Worm (Caenorhabditis elegans) whole organism, late embryonic: ENCODE results near the gene T16H12.2.
A peak's percentile ranks its signal among the peaks of the same experiment; 100 is the strongest.

ENCODE experiments used
- C08G9.2 ChIP-seq: sonication (generic microtip); optimal IDR thresholded peaks from 2 replicates; lab custom pipeline; 2016; ENCODE audit warnings: mild to moderate bottlenecking, missing genetic modification characterization, moderate library complexity, missing compliant biosample characterization
- Y22D7AL.16 ChIP-seq: sonication (generic microtip); optimal IDR thresholded peaks from 2 replicates; lab custom pipeline; 2016; ENCODE audit warnings: missing genetic modification characterization, missing compliant biosample characterization
- ahr-1 ChIP-seq: sonication (generic microtip); optimal IDR thresholded peaks from 2 replicates; lab custom pipeline; 2016; ENCODE audit warnings: missing genetic modification characterization, missing compliant biosample characterization
- ama-1 ChIP-seq: fragments of 150-350 bp; optimal IDR thresholded peaks from 2 replicates; lab custom pipeline; 2014
- ceh-14 ChIP-seq: sonication (generic microtip); optimal IDR thresholded peaks from 2 replicates; lab custom pipeline; 2016; ENCODE audit warnings: missing genotype, missing genetic modification characterization, missing compliant biosample characterization
- ceh-19 ChIP-seq: fragments of 200-800 bp; sonication (Bioruptor generic); optimal IDR thresholded peaks from 2 replicates; lab custom pipeline; 2018; ENCODE audit warnings: mild to moderate bottlenecking, missing genetic modification characterization, missing compliant biosample characterization
- ceh-30 ChIP-seq: fragments of 150-350 bp; optimal IDR thresholded peaks from 2 replicates; lab custom pipeline; 2014; ENCODE audit warnings: missing biosample characterization, missing genetic modification characterization
- ceh-31 ChIP-seq: sonication (generic microtip); optimal IDR thresholded peaks from 2 replicates; lab custom pipeline; 2016; ENCODE audit warnings: missing genetic modification characterization, missing compliant biosample characterization
- ceh-48 ChIP-seq: sonication (generic microtip); optimal IDR thresholded peaks from 2 replicates; lab custom pipeline; 2016; ENCODE audit warnings: missing genetic modification characterization, inconsistent platforms, missing compliant biosample characterization
- ceh-6 ChIP-seq: fragments of 200-800 bp; sonication (Bioruptor generic); optimal IDR thresholded peaks from 2 replicates; lab custom pipeline; 2018; ENCODE audit warnings: mild to moderate bottlenecking, missing genetic modification characterization, missing compliant biosample characterization
- ceh-9 ChIP-seq: sonication (generic microtip); optimal IDR thresholded peaks from 2 replicates; lab custom pipeline; 2016; ENCODE audit warnings: mild to moderate bottlenecking, missing genetic modification characterization, inconsistent platforms, missing compliant biosample characterization
- che-1 ChIP-seq: sonication (generic microtip); optimal IDR thresholded peaks from 2 replicates; lab custom pipeline; 2016; ENCODE audit warnings: mild to moderate bottlenecking, missing genetic modification characterization, missing compliant biosample characterization
- dve-1 ChIP-seq: sonication (generic microtip); optimal IDR thresholded peaks from 2 replicates; lab custom pipeline; 2017; ENCODE audit warnings: antibody characterized with exemption, mild to moderate bottlenecking, missing genetic modification characterization, missing compliant biosample characterization
- eyg-1 ChIP-seq: sonication (generic microtip); optimal IDR thresholded peaks from 2 replicates; lab custom pipeline; 2016; ENCODE audit warnings: missing genotype, missing genetic modification characterization, missing compliant biosample characterization
- fkh-6 ChIP-seq: sonication (generic microtip); optimal IDR thresholded peaks from 2 replicates; lab custom pipeline; 2016; ENCODE audit warnings: missing genetic modification characterization, missing compliant biosample characterization
- gmeb-2 ChIP-seq: sonication (generic microtip); optimal IDR thresholded peaks from 2 replicates; lab custom pipeline; 2016; ENCODE audit warnings: missing genetic modification characterization, inconsistent platforms, missing compliant biosample characterization
- hlh-15 ChIP-seq: sonication (generic microtip); optimal IDR thresholded peaks from 2 replicates; lab custom pipeline; 2016; ENCODE audit warnings: missing genetic modification characterization, missing compliant biosample characterization
- hlh-30 ChIP-seq: sonication (generic microtip); optimal IDR thresholded peaks from 2 replicates; lab custom pipeline; 2017; ENCODE audit warnings: antibody characterized with exemption, missing genetic modification characterization, missing compliant biosample characterization; ENCODE audit not compliant: insufficient read depth
- hlh-8 ChIP-seq: sonication (generic microtip); optimal IDR thresholded peaks from 2 replicates; lab custom pipeline; 2016; ENCODE audit warnings: missing genotype, missing genetic modification characterization, missing compliant biosample characterization
- lim-6 ChIP-seq: sonication (generic microtip); optimal IDR thresholded peaks from 2 replicates; lab custom pipeline; 2016; ENCODE audit warnings: missing genetic modification characterization, missing compliant biosample characterization
- nhr-11 ChIP-seq: fragments of 150-350 bp; optimal IDR thresholded peaks from 2 replicates; lab custom pipeline; 2014; ENCODE audit warnings: missing biosample characterization, missing genetic modification characterization
- nhr-232 ChIP-seq: sonication (generic microtip); optimal IDR thresholded peaks from 2 replicates; lab custom pipeline; 2016; ENCODE audit warnings: missing genetic modification characterization, missing compliant biosample characterization
- npax-4 ChIP-seq: sonication (generic microtip); optimal IDR thresholded peaks from 2 replicates; lab custom pipeline; 2016; ENCODE audit warnings: missing genetic modification characterization, missing compliant biosample characterization
- pax-1 ChIP-seq: fragments of 150-350 bp; optimal IDR thresholded peaks from 2 replicates; lab custom pipeline; 2014; ENCODE audit warnings: missing biosample characterization, missing genetic modification characterization
- pha-2 ChIP-seq: sonication (generic microtip); optimal IDR thresholded peaks from 2 replicates; lab custom pipeline; 2017; ENCODE audit warnings: mild to moderate bottlenecking, missing genetic modification characterization, missing compliant biosample characterization
- pha-4 ChIP-seq: fragments of 150-350 bp; optimal IDR thresholded peaks from 2 replicates; lab custom pipeline; 2018; ENCODE audit warnings: missing biosample characterization, missing genetic modification reagents, missing genetic modification characterization
- ref-2 ChIP-seq: sonication (generic microtip); optimal IDR thresholded peaks from 2 replicates; lab custom pipeline; 2016; ENCODE audit warnings: missing genetic modification characterization, missing compliant biosample characterization
- sox-2 ChIP-seq: fragments of 200-800 bp; sonication (Bioruptor generic); IDR thresholded peaks from 2 replicates; pipeline ENCODE4 v1.3.6; 2022; ENCODE audit warnings: missing genetic modification reagents, missing genetic modification characterization, missing compliant biosample characterization
- ttx-3 ChIP-seq: sonication (generic microtip); optimal IDR thresholded peaks from 2 replicates; lab custom pipeline; 2016; ENCODE audit warnings: missing genetic modification reagents, missing genetic modification characterization, missing compliant biosample characterization
- unc-3 ChIP-seq, 2 experiments: fragments of 200-800 bp in 1 of 2; sonication (Bioruptor generic) in 1 of 2; sonication (generic microtip) in 1 of 2; conservative IDR thresholded peaks in 1 of 2; optimal IDR thresholded peaks in 1 of 2; 2 replicates each; pipeline versions ENCODE4 v1.3.6 to Lab custom; 2016 to 2022; ENCODE audit warnings: missing compliant biosample characterization in 2 of 2, missing genetic modification characterization in 2 of 2, missing genetic modification reagents in 1 of 2
- unc-42 ChIP-seq: sonication (generic microtip); optimal IDR thresholded peaks from 2 replicates; lab custom pipeline; 2016; ENCODE audit warnings: missing genotype, missing genetic modification characterization, missing compliant biosample characterization
- unc-86 ChIP-seq: sonication (generic microtip); optimal IDR thresholded peaks from 2 replicates; lab custom pipeline; 2016; ENCODE audit warnings: missing genetic modification characterization, missing compliant biosample characterization

Gene T16H12.2

DNA sequence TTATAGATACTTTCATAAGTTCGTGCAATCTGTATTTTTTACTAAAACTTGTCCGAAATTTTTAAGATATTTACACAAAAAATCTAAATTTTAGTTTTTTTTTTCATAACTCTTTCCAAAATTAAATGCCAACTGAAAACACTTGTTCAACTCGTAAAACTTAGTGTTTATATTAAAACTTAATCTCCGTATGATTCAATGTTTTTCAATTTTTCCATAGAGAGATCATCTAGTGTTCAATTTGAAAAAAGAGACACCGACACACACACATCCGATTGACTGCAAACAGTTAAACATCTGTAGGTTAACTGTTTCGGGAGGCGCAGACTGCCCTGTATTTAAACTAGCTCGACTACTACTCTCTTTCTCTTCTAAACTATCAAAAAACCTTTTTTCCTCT lies 22.9 kb downstream of the T16H12.2 start, which contains the start of gene T16H12.9:
Gene T16H12.9 (plus strand): TSS at position 301 of the 400 bp plus-strand sequence.
- no peak for TF ChIP-seq nhr-11
- no peak for TF ChIP-seq ceh-14

DNA sequence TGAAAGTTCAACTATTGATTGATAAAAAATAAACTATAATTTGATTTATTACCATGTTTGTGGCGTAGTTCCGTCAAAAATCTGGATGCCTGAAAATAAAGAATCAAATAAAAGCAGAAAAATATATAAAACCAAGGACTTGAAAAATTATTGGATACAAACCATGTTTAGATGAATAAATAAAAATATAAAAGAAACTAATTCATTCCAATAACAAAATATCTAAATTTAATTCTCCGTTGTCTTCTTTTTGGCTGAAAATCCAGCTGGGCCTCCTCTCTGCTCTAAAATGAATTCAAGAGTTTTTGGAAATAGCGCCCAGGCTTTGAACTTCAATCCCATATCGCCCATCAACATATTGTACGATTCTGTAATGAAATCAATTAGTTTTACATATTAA lies 26.9 kb downstream of the T16H12.2 start, which contains the start of gene vps-29:
Gene vps-29 (minus strand): TSS at position 101 of the 400 bp plus-strand sequence.
- TF ChIP-seq pha-2 (no peak), ref-2 (tag; lab: Kevin White, UChicago) (no peak), ceh-14 (no peak), fkh-6 (tag; lab: Kevin White, UChicago) (no peak), ceh-6 (no peak), unc-3 (GFP tag; conservative IDR thresholded peaks at IDR 0.05; lab: Robert Waterston, UW) (no peak), unc-3 (tag; optimal IDR thresholded peaks at IDR 0.05; lab: Kevin White, UChicago) (no peak), unc-42 (tag; lab: Kevin White, UChicago) (no peak), lim-6 (no peak), ceh-48 (tag; lab: Kevin White, UChicago) (no peak), hlh-15 (tag; lab: Kevin White, UChicago) (no peak), npax-4 (tag; lab: Kevin White, UChicago) (no peak), nhr-11 (no peak), ceh-9 (tag; lab: Kevin White, UChicago) (no peak), ceh-19 (GFP tag; lab: Kevin White, UChicago) (no peak), ttx-3 (tag; lab: Kevin White, UChicago) (no peak), unc-86 (tag; lab: Kevin White, UChicago) (no peak), Y22D7AL.16 (tag; lab: Kevin White, UChicago) (no peak), gmeb-2 (no peak), ama-1 (no peak)

DNA sequence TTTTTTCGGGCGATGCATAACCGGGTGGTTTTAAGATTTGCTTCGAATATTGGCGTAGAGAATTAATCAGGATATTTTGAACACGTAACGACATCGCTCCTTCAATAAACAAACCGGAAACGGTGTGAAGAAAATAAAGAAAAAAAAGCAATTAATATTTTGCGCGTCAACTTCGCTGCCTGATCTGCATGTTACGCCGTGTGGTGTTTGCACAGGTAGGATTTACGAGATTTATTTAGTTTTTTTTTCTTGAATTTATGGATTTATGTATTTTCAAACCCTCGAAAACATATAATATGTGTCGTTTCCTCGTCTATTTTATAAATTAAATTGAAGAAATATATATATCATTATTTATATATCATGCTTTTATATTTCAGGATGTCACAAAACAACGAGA lies 28.6 kb downstream of the T16H12.2 start, which contains the start of the genes ZK1128.1 and mett-10:
Gene ZK1128.1 (minus strand): TSS at position 99 of the 400 bp plus-strand sequence.
Gene mett-10 (plus strand): TSS at position 375 of the 400 bp plus-strand sequence.
- TF ChIP-seq lim-6 (no peak), che-1 (tag; lab: Kevin White, UChicago) (no peak), C08G9.2 (no peak), unc-42 (tag; lab: Kevin White, UChicago) (peak; percentile 13), eyg-1 (tag; lab: Kevin White, UChicago) (no peak), pax-1 (tag; lab: Kevin White, UChicago) (no peak), ahr-1 (tag; lab: Kevin White, UChicago) (no peak), ceh-30 (tag; lab: Kevin White, UChicago) (no peak), nhr-232 (tag; lab: Kevin White, UChicago) (no peak)

DNA sequence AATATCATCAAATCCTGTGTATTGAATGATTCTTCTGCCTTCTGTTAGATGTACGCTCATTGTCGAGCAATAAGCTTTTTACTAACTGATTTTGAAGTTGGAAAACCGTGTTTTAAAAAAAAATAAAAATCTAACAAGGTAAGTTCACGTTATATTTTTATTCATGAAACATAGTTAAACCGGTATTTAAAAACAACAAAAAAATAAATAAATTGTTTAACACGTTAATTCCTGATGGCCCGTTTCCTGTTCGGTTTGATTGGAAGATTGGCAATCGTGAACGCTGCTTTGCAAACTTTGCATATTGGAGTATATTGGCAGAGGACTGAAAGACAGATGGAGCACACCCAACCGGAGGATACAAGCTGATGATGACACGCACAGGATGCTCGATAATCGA lies 32.7 kb downstream of the T16H12.2 start, which contains the start of gene ZK1128.3:
Gene ZK1128.3 (minus strand): TSS at position 101 of the 400 bp plus-strand sequence.
- no peak for TF ChIP-seq ama-1
- TF ChIP-seq hlh-8 (tag; lab: Kevin White, UChicago), result no peak
- TF ChIP-seq che-1 (tag; lab: Kevin White, UChicago), result no peak
- TF ChIP-seq sox-2 (GFP tag; lab: Robert Waterston, UW), result no peak
- TF ChIP-seq, all 69 proteins: peak for 0

DNA sequence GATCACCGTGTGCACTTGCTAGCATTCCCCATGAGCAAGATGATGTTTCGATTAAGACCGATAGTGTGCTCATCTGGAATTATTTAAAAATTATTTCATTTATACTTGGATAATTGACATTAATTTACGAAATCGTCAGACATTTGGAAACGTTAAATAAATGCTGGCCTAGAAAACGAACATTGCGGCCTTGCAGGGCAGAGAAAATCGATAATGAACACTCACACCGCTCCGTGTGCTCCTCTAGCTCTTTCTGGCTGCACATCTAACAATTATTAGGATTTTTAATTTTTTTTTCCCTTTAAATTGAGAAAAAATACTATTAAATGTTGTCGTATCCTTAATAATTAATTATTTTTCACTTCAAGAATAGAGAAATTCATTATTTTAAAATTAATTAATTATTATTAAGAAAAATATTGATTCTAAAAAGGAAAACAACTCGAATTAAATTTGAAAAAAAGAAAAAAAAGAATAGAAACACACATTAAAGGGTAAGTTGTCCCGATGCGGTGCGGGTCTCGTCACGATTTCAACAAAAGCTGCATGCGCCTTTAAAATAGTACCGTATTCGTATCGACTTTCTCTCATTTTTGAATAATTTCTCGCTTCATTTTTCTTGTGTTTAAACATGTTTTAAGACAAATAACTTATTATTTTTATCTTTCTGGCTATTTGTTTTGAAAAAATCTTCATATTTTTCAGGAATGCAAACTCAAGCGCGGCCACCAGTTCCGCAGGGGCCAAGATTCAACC lies 34.2 kb downstream of the T16H12.2 start, which contains the start of the genes gtf-2H3 and ham-3:
Gene gtf-2H3 (minus strand): TSS at position 73 of the 756 bp plus-strand sequence.
Gene ham-3 (plus strand): TSS at position 706 of the 756 bp plus-strand sequence.
- peak; percentile 90 for TF ChIP-seq ceh-48 (tag; lab: Kevin White, UChicago)
- no peak for TF ChIP-seq pha-4 (tag; lab: Kevin White, UChicago)
- no peak for TF ChIP-seq dve-1 (tag; lab: Kevin White, UChicago)
- peak; percentile 16 for TF ChIP-seq unc-42 (tag; lab: Kevin White, UChicago)
- peak; percentile 28 for TF ChIP-seq ceh-31
- no peak for TF ChIP-seq hlh-30
